Worm (Caenorhabditis elegans) whole organism, midembryonic: ENCODE results near the gene Y67D8C.22.

Experiments
- T22C8.4 ChIP-seq: fragments of 200-800 bp; sonication (Bioruptor generic); IDR thresholded peaks from 2 replicates; pipeline ENCODE4 v1.3.6; 2022; ENCODE audit warnings: missing genetic modification characterization, missing compliant biosample characterization
- cog-1 ChIP-seq: sonication (generic microtip); optimal IDR thresholded peaks from 2 replicates; lab custom pipeline; 2016; ENCODE audit warnings: missing genetic modification characterization, missing compliant biosample characterization
- flt-1 ChIP-seq: fragments of 200-800 bp; sonication (Bioruptor generic); IDR thresholded peaks from 2 replicates; pipeline ENCODE4 v1.3.6; 2022; ENCODE audit warnings: missing genetic modification characterization, missing compliant biosample characterization
- med-1 ChIP-seq: sonication (generic microtip); optimal IDR thresholded peaks from 2 replicates; lab custom pipeline; 2017; ENCODE audit warnings: missing genetic modification characterization, mild to moderate bottlenecking, missing compliant biosample characterization, antibody characterized with exemption, missing genetic modification reagents; ENCODE audit not compliant: insufficient read depth
- ref-1 ChIP-seq: fragments of 200-800 bp; sonication (Bioruptor generic); conservative IDR thresholded peaks from 2 replicates; pipeline ENCODE4 v1.3.6; 2022; ENCODE audit warnings: missing genetic modification reagents, missing genetic modification characterization, missing compliant biosample characterization
- ztf-29 ChIP-seq: fragments of 200-800 bp; sonication (Bioruptor generic); IDR thresholded peaks from 2 replicates; pipeline ENCODE4 v1.3.6; 2022; ENCODE audit warnings: missing genetic modification reagents, missing genetic modification characterization, missing compliant biosample characterization

- TF ChIP-seq flt-1 (no peak), T22C8.4 (GFP tag; lab: Robert Waterston, UW) (no peak), ref-1 (no peak), ztf-29 (no peak), med-1 (GFP tag; lab: Kevin White, UChicago) (no peak), cog-1 (tag; lab: Kevin White, UChicago) (no peak)
Measured at ce11 chrIV:3095995-3096544, 20.0 kb upstream of the Y67D8C.22 start.
